Fruit fly (Drosophila melanogaster) whole organism, embryonic: ENCODE data around the gene CG43294.

ENCODE experiments used
- D19A ChIP-seq: fragments of 200-800 bp; optimal IDR thresholded peaks from 3 replicates; lab custom pipeline; 2019; ENCODE audit warnings: missing biosample characterization, mild to moderate bottlenecking, missing genetic modification characterization, moderate library complexity
- Gsc ChIP-seq: fragments of 200-800 bp; sonication (Bioruptor generic); IDR thresholded peaks from 2 replicates; pipeline ENCODE4 v1.3.6; 2022; ENCODE audit warnings: missing biosample characterization, missing genetic modification characterization
- onecut ChIP-seq: fragments of 200-800 bp; sonication (Bioruptor generic); IDR thresholded peaks from 2 replicates; pipeline ENCODE4 v1.3.6; 2022; ENCODE audit warnings: missing biosample characterization, missing genetic modification characterization
- pan ChIP-seq, 4 experiments: fragments of >200 bp in 3 of 4; fragments of 200-800 bp in 1 of 4; sonication (Bioruptor generic) in 1 of 4; optimal IDR thresholded peaks in 3 of 4; IDR thresholded peaks in 1 of 4; 2 replicates each; pipeline versions ENCODE4 v1.3.6 to Lab custom; 2017 to 2022; ENCODE audit warnings: missing biosample characterization in 2 of 4, missing genetic modification characterization in 2 of 4, mixed read lengths in 1 of 4

DNA sequence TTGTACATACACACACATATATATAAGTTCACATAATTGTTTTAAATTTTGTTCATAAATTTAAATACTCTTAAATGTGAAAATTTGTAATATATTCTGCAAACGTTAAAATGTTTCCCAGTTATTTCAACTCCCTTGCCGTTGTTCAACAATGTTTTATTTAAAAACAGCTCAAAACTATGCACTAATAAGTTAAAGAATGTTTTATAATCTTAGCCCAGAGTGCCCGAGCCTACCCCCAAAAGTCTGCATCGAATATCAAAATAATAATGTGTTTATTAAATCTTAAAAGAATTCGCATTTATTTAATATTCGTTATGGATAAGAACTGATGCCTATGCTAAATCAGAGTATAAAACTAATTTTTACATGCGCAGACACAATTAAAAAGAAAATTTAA is 49.9 kb downstream of the CG43294 start:
- no peak for TF ChIP-seq Gsc (GFP tag; lab: Robert Waterston, UW)
- TF ChIP-seq pan (optimal IDR thresholded peaks at IDR 0.05; lab: Kevin White, UChicago), result no peak
- TF ChIP-seq pan (GFP tag; optimal IDR thresholded peaks at IDR 0.05 in 1 of 2, IDR thresholded peaks at IDR 0.05 in 1 of 2), result no peak
- no peak for TF ChIP-seq D19A (tag; lab: Kevin White, UChicago)
- TF ChIP-seq onecut (GFP tag; lab: Robert Waterston, UW), result no peak
